Fruit fly (Drosophila melanogaster): ENCODE data around the gene Adsl.

DNA sequence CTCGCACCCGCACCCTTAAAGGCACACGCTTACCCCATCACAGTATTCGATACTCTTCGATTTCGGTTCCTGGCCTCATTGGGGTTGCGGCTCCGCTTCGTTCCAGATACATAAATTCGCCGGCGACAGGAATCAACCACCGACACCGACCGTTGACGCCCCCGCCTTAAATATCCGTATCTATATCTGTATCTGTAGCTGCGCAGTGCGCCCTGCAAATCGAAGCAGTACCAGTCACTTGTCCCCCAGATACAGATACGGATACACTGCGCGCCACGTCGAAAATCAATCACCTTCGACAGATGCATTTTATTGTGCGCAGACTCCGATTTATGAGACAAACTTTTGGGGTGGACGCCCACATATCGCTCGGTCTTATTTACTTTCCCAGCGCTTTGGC, 48.3 kb downstream of the Adsl start:
- TF ChIP-seq CG12605 (GFP tag; IDR thresholded peaks at IDR 0.05): no peak
- no peak for TF ChIP-seq Ets98B (GFP tag; IDR thresholded peaks at IDR 0.05)
- TF ChIP-seq gl (tag; optimal IDR thresholded peaks at IDR 0.05): no peak
- no peak for TF ChIP-seq CG9948 (tag; optimal IDR thresholded peaks at IDR 0.05)
- no peak for TF ChIP-seq CG8301 (tag; optimal IDR thresholded peaks at IDR 0.05)
- TF ChIP-seq rn (GFP tag; IDR thresholded peaks at IDR 0.05): no peak
- no peak for TF ChIP-seq CG15710 (tag; optimal IDR thresholded peaks at IDR 0.05)
